Worm (Caenorhabditis elegans) whole organism, late embryonic: Measurements from ENCODE around the gene E02C12.19.
A peak's percentile ranks its signal among the peaks of the same experiment; 100 is the strongest.

Experiments used
- ama-1 ChIP-seq: fragments of 150-350 bp; optimal IDR thresholded peaks from 2 replicates; lab custom pipeline; 2014
- ceh-19 ChIP-seq: fragments of 200-800 bp; sonication (Bioruptor generic); optimal IDR thresholded peaks from 2 replicates; lab custom pipeline; 2018; ENCODE audit warnings: mild to moderate bottlenecking, missing genetic modification characterization, missing compliant biosample characterization
- ceh-2 ChIP-seq: sonication (generic microtip); optimal IDR thresholded peaks from 2 replicates; lab custom pipeline; 2016; ENCODE audit warnings: missing genotype, missing genetic modification characterization, missing compliant biosample characterization
- ceh-22 ChIP-seq: sonication (generic microtip); optimal IDR thresholded peaks from 2 replicates; lab custom pipeline; 2017; ENCODE audit warnings: missing biosample characterization, missing genetic modification characterization
- ceh-24 ChIP-seq: sonication (generic microtip); optimal IDR thresholded peaks from 2 replicates; lab custom pipeline; 2016; ENCODE audit warnings: mild to moderate bottlenecking, missing genetic modification characterization, missing compliant biosample characterization
- ceh-30 ChIP-seq: fragments of 150-350 bp; optimal IDR thresholded peaks from 2 replicates; lab custom pipeline; 2014; ENCODE audit warnings: missing biosample characterization, missing genetic modification characterization
- ceh-34 ChIP-seq: sonication (generic microtip); optimal IDR thresholded peaks from 2 replicates; lab custom pipeline; 2016; ENCODE audit warnings: mild to moderate bottlenecking, missing genetic modification characterization, missing compliant biosample characterization
- ceh-9 ChIP-seq: sonication (generic microtip); optimal IDR thresholded peaks from 2 replicates; lab custom pipeline; 2016; ENCODE audit warnings: mild to moderate bottlenecking, missing genetic modification characterization, inconsistent platforms, missing compliant biosample characterization
- ets-4 ChIP-seq: sonication (generic microtip); optimal IDR thresholded peaks from 2 replicates; lab custom pipeline; 2016; ENCODE audit warnings: missing genetic modification characterization, missing compliant biosample characterization
- eyg-1 ChIP-seq: sonication (generic microtip); optimal IDR thresholded peaks from 2 replicates; lab custom pipeline; 2016; ENCODE audit warnings: missing genotype, missing genetic modification characterization, missing compliant biosample characterization
- fkh-10 ChIP-seq: fragments of 150-350 bp; optimal IDR thresholded peaks from 2 replicates; lab custom pipeline; 2014; ENCODE audit warnings: missing biosample characterization, missing genetic modification reagents, missing genetic modification characterization
- gmeb-2 ChIP-seq: sonication (generic microtip); optimal IDR thresholded peaks from 2 replicates; lab custom pipeline; 2016; ENCODE audit warnings: missing genetic modification characterization, inconsistent platforms, missing compliant biosample characterization
- hlh-13 ChIP-seq: fragments of 200-800 bp; sonication (Bioruptor generic); optimal IDR thresholded peaks from 2 replicates; lab custom pipeline; 2018; ENCODE audit warnings: mild to moderate bottlenecking, missing genetic modification characterization, missing compliant biosample characterization
- hlh-15 ChIP-seq: sonication (generic microtip); optimal IDR thresholded peaks from 2 replicates; lab custom pipeline; 2016; ENCODE audit warnings: missing genetic modification characterization, missing compliant biosample characterization
- hlh-30 ChIP-seq: sonication (generic microtip); optimal IDR thresholded peaks from 2 replicates; lab custom pipeline; 2017; ENCODE audit warnings: antibody characterized with exemption, missing genetic modification characterization, missing compliant biosample characterization; ENCODE audit not compliant: insufficient read depth
- hlh-6 ChIP-seq: sonication (generic microtip); optimal IDR thresholded peaks from 2 replicates; lab custom pipeline; 2016; ENCODE audit warnings: missing genotype, missing genetic modification characterization, missing compliant biosample characterization
- lim-6 ChIP-seq: sonication (generic microtip); optimal IDR thresholded peaks from 2 replicates; lab custom pipeline; 2016; ENCODE audit warnings: missing genetic modification characterization, missing compliant biosample characterization
- lin-11 ChIP-seq: fragments of 200-800 bp; sonication (Bioruptor generic); optimal IDR thresholded peaks from 2 replicates; lab custom pipeline; 2018; ENCODE audit warnings: mild to moderate bottlenecking, missing genetic modification characterization, missing compliant biosample characterization
- nfya-1 ChIP-seq: sonication (generic microtip); optimal IDR thresholded peaks from 2 replicates; lab custom pipeline; 2017; ENCODE audit warnings: missing genetic modification characterization, mild to moderate bottlenecking, missing compliant biosample characterization, antibody characterized with exemption, moderate library complexity
- nhr-232 ChIP-seq: sonication (generic microtip); optimal IDR thresholded peaks from 2 replicates; lab custom pipeline; 2016; ENCODE audit warnings: missing genetic modification characterization, missing compliant biosample characterization
- pat-9 ChIP-seq: fragments of 200-800 bp; sonication (Bioruptor generic); optimal IDR thresholded peaks from 2 replicates; lab custom pipeline; 2018; ENCODE audit warnings: mild to moderate bottlenecking, missing genetic modification characterization, moderate library complexity, missing compliant biosample characterization
- pha-4 ChIP-seq: fragments of 150-350 bp; optimal IDR thresholded peaks from 2 replicates; lab custom pipeline; 2018; ENCODE audit warnings: missing biosample characterization, missing genetic modification reagents, missing genetic modification characterization
- pqm-1 ChIP-seq: sonication (generic microtip); optimal IDR thresholded peaks from 2 replicates; lab custom pipeline; 2016; ENCODE audit warnings: missing genetic modification characterization, missing compliant biosample characterization
- ref-2 ChIP-seq: sonication (generic microtip); optimal IDR thresholded peaks from 2 replicates; lab custom pipeline; 2016; ENCODE audit warnings: missing genetic modification characterization, missing compliant biosample characterization
- rnt-1 ChIP-seq: sonication (generic microtip); optimal IDR thresholded peaks from 2 replicates; lab custom pipeline; 2016; ENCODE audit warnings: missing genetic modification characterization, missing compliant biosample characterization
- sdc-2 ChIP-seq: sonication (generic microtip); optimal IDR thresholded peaks from 2 replicates; lab custom pipeline; 2016; ENCODE audit warnings: missing genotype, missing genetic modification characterization, missing compliant biosample characterization
- syd-9 ChIP-seq: sonication (generic microtip); optimal IDR thresholded peaks from 2 replicates; lab custom pipeline; 2016; ENCODE audit warnings: mild to moderate bottlenecking, missing genetic modification characterization, moderate library complexity, missing compliant biosample characterization
- tbx-2 ChIP-seq: sonication (generic microtip); optimal IDR thresholded peaks from 2 replicates; lab custom pipeline; 2016; ENCODE audit warnings: missing genetic modification characterization, missing compliant biosample characterization
- tbx-7 ChIP-seq: sonication (generic microtip); optimal IDR thresholded peaks from 2 replicates; lab custom pipeline; 2016; ENCODE audit warnings: missing genotype, missing genetic modification characterization, missing compliant biosample characterization
- ttx-3 ChIP-seq: sonication (generic microtip); optimal IDR thresholded peaks from 2 replicates; lab custom pipeline; 2016; ENCODE audit warnings: missing genetic modification reagents, missing genetic modification characterization, missing compliant biosample characterization
- unc-3 ChIP-seq, 2 experiments: fragments of 200-800 bp in 1 of 2; sonication (Bioruptor generic) in 1 of 2; sonication (generic microtip) in 1 of 2; conservative IDR thresholded peaks in 1 of 2; optimal IDR thresholded peaks in 1 of 2; 2 replicates each; pipeline versions ENCODE4 v1.3.6 to Lab custom; 2016 to 2022; ENCODE audit warnings: missing compliant biosample characterization in 2 of 2, missing genetic modification characterization in 2 of 2, missing genetic modification reagents in 1 of 2
- unc-55 ChIP-seq: sonication (generic microtip); optimal IDR thresholded peaks from 2 replicates; lab custom pipeline; 2017; ENCODE audit warnings: missing biosample characterization, missing genetic modification reagents, missing genetic modification characterization
- zip-5 ChIP-seq: sonication (generic microtip); optimal IDR thresholded peaks from 2 replicates; lab custom pipeline; 2016; ENCODE audit warnings: missing genetic modification characterization, missing compliant biosample characterization

E02C12.19 gene

ce11 chrV:9343629-9344624 is 32.4 kb downstream of the E02C12.19 start, which contains the start of gene tos-1 (continued):
- TF ChIP-seq nfya-1 (tag; lab: Kevin White, UChicago), result peak; percentile 93
- TF ChIP-seq unc-55 (GFP tag; lab: Kevin White, UChicago), result peak; percentile 94
- TF ChIP-seq ceh-30 (tag; lab: Kevin White, UChicago), result no peak
- TF ChIP-seq ceh-34 (tag; lab: Kevin White, UChicago), result peak; percentile 100
- peak; percentile 46 for TF ChIP-seq lim-6 (tag; lab: Kevin White, UChicago)
- peak; percentile 56 for TF ChIP-seq gmeb-2 (tag; lab: Kevin White, UChicago)
- peak; percentile 57 for TF ChIP-seq tbx-7 (tag; lab: Kevin White, UChicago)
- peak; percentile 99 for TF ChIP-seq tbx-2 (tag; lab: Kevin White, UChicago)
- TF ChIP-seq rnt-1 (tag; lab: Kevin White, UChicago), result peak; percentile 99
- peak; percentile 93 for TF ChIP-seq ets-4 (tag; lab: Kevin White, UChicago)
- peak; percentile 75 for TF ChIP-seq ttx-3 (tag; lab: Kevin White, UChicago)
- TF ChIP-seq lin-11 (tag; lab: Kevin White, UChicago), result peak; percentile 57
- TF ChIP-seq ref-2 (tag; lab: Kevin White, UChicago), result peak; percentile 100
- TF ChIP-seq sdc-2 (tag; lab: Kevin White, UChicago), result peak; percentile 83
- peak; percentile 60 for TF ChIP-seq ceh-24 (tag; lab: Kevin White, UChicago)
- peak; percentile 95 for TF ChIP-seq syd-9 (tag; lab: Kevin White, UChicago)
- TF ChIP-seq hlh-6, result peak; percentile 77
- TF ChIP-seq hlh-30 (tag; lab: Kevin White, UChicago), result peak; percentile 100
- TF ChIP-seq hlh-15 (tag; lab: Kevin White, UChicago), result no peak
- TF ChIP-seq pat-9 (tag; lab: Kevin White, UChicago), result peak; percentile 90

- TF ChIP-seq ceh-2 (tag; lab: Kevin White, UChicago) (no peak), hlh-13 (GFP tag; lab: Kevin White, UChicago) (no peak), ceh-22 (tag; lab: Kevin White, UChicago) (no peak), nhr-232 (no peak)
- TF ChIP-seq, all 69 proteins: peak for 0
Observed at ce11 chrV:9342965-9343628, 33.2 kb downstream of the E02C12.19 start.

- TF ChIP-seq pqm-1 (tag; lab: Kevin White, UChicago), result no peak
- TF ChIP-seq ceh-9 (tag; lab: Kevin White, UChicago), result no peak
- no peak for TF ChIP-seq pha-4 (tag; lab: Kevin White, UChicago)
- TF ChIP-seq ama-1 (lab: Kevin White, UChicago), result peak; percentile 32
- TF ChIP-seq unc-3 (GFP tag; conservative IDR thresholded peaks at IDR 0.05; lab: Robert Waterston, UW), result 0 out of 2 replicates have a peak, but pooled peaks have one; percentile 28
- TF ChIP-seq unc-3 (tag; optimal IDR thresholded peaks at IDR 0.05; lab: Kevin White, UChicago), result no peak
- no peak for TF ChIP-seq zip-5 (tag; lab: Kevin White, UChicago)
- TF ChIP-seq ceh-19 (GFP tag; lab: Kevin White, UChicago), result no peak
- no peak for TF ChIP-seq fkh-10
Observed at ce11 chrV:9340318-9340717, 36.0 kb downstream of the E02C12.19 start.

- peak; percentile 83 for TF ChIP-seq ama-1 (lab: Kevin White, UChicago)
- TF ChIP-seq ceh-22 (tag; lab: Kevin White, UChicago), result no peak
- TF ChIP-seq eyg-1 (tag; lab: Kevin White, UChicago), result no peak
- no peak for TF ChIP-seq lin-11 (tag; lab: Kevin White, UChicago)
Observed at ce11 chrV:9338452-9338851, 37.9 kb downstream of the E02C12.19 start.
